Fruit fly (Drosophila melanogaster) whole organism, adult: ENCODE results near the gene CG7730.
A peak's percentile ranks its signal among the peaks of the same experiment; 100 is the strongest.

ENCODE experiments used
- CG11617 ChIP-seq: fragments of 200-800 bp; sonication (Bioruptor generic); optimal IDR thresholded peaks from 2 replicates; lab custom pipeline; 2017; ENCODE audit warnings: mild to moderate bottlenecking, missing biosample characterization, missing genetic modification reagents, missing genetic modification characterization
- CG12768 ChIP-seq: fragments of 200-800 bp; sonication (Bioruptor generic); optimal IDR thresholded peaks from 2 replicates; lab custom pipeline; 2017; ENCODE audit warnings: missing biosample characterization, missing genetic modification characterization, mild to moderate bottlenecking, moderate library complexity, missing genetic modification reagents
- CG14711 ChIP-seq: fragments of 200-800 bp; sonication (Bioruptor generic); optimal IDR thresholded peaks from 2 replicates; lab custom pipeline; 2018; ENCODE audit warnings: missing biosample characterization, mild to moderate bottlenecking, missing genetic modification characterization, moderate library complexity
- CG1620 ChIP-seq: fragments of 200-800 bp; sonication (Bioruptor generic); optimal IDR thresholded peaks from 2 replicates; lab custom pipeline; 2016; ENCODE audit warnings: missing biosample characterization, missing genetic modification characterization
- CG33017 ChIP-seq: fragments of 200-800 bp; sonication (Bioruptor generic); optimal IDR thresholded peaks from 2 replicates; lab custom pipeline; 2018; ENCODE audit warnings: missing biosample characterization, mild to moderate bottlenecking, missing genetic modification characterization, moderate library complexity
- CG5204 ChIP-seq: fragments of 200-800 bp; sonication (Bioruptor generic); optimal IDR thresholded peaks from 2 replicates; lab custom pipeline; 2016; ENCODE audit warnings: missing biosample characterization, missing genetic modification characterization
- CG7045 ChIP-seq: fragments of 200-800 bp; sonication (Bioruptor generic); optimal IDR thresholded peaks from 2 replicates; lab custom pipeline; 2017; ENCODE audit warnings: missing biosample characterization, mild to moderate bottlenecking, missing genetic modification characterization
- CG7101 ChIP-seq: fragments of 200-800 bp; sonication (Bioruptor generic); optimal IDR thresholded peaks from 2 replicates; lab custom pipeline; 2018; ENCODE audit warnings: missing biosample characterization, mild to moderate bottlenecking, missing genetic modification characterization, moderate library complexity
- Clk ChIP-seq: fragments of 200-800 bp; sonication (Bioruptor generic); optimal IDR thresholded peaks from 2 replicates; lab custom pipeline; 2017; ENCODE audit warnings: missing biosample characterization, missing genetic modification characterization
- Crg-1 ChIP-seq: fragments of 200-800 bp; sonication (Bioruptor generic); optimal IDR thresholded peaks from 2 replicates; lab custom pipeline; 2016; ENCODE audit warnings: missing biosample characterization, missing genetic modification characterization
- Hr96 ChIP-seq: fragments of 200-800 bp; sonication (Bioruptor generic); optimal IDR thresholded peaks from 2 replicates; lab custom pipeline; 2016; ENCODE audit warnings: missing biosample characterization, missing genetic modification characterization
- Mnt ChIP-seq: fragments of 200-800 bp; sonication (Bioruptor generic); optimal IDR thresholded peaks from 2 replicates; lab custom pipeline; 2016; ENCODE audit warnings: missing biosample characterization, mild to moderate bottlenecking, missing genetic modification characterization
- bab1 ChIP-seq: fragments of 200-800 bp; sonication (Bioruptor generic); optimal IDR thresholded peaks from 3 replicates; lab custom pipeline; 2019; ENCODE audit warnings: missing biosample characterization, mild to moderate bottlenecking, missing genetic modification characterization, moderate library complexity
- cic ChIP-seq: fragments of 200-800 bp; sonication (Bioruptor generic); optimal IDR thresholded peaks from 2 replicates; lab custom pipeline; 2017; ENCODE audit warnings: missing biosample characterization, mild to moderate bottlenecking, missing genetic modification characterization, moderate library complexity
- cnc ChIP-seq, 2 experiments: fragments of >200 bp; optimal IDR thresholded peaks; 2 replicates each; lab custom pipeline; 2017
- kay ChIP-seq: fragments of 200-800 bp; sonication (Bioruptor generic); peaks from one replicate; lab custom pipeline; 2016; ENCODE audit warnings: missing biosample characterization, missing genetic modification characterization, borderline replicate concordance
- ovo ChIP-seq: fragments of 200-800 bp; sonication (Bioruptor generic); optimal IDR thresholded peaks from 2 replicates; lab custom pipeline; 2016; ENCODE audit warnings: missing biosample characterization, missing genetic modification characterization
- pad ChIP-seq: fragments of 200-800 bp; sonication (Bioruptor generic); optimal IDR thresholded peaks from 3 replicates; lab custom pipeline; 2017; ENCODE audit warnings: missing biosample characterization, missing genetic modification characterization, mild to moderate bottlenecking, moderate library complexity, missing genetic modification reagents
- tj ChIP-seq: fragments of 200-800 bp; sonication (Bioruptor generic); optimal IDR thresholded peaks from 3 replicates; lab custom pipeline; 2017; ENCODE audit warnings: missing biosample characterization, mild to moderate bottlenecking, missing genetic modification characterization, moderate library complexity
- toe ChIP-seq: fragments of 200-800 bp; sonication (Bioruptor generic); optimal IDR thresholded peaks from 2 replicates; lab custom pipeline; 2016; ENCODE audit warnings: missing biosample characterization, missing genetic modification characterization

CG7730 gene

dm6 chr3L:17006250-17006693, 21.0 kb upstream of the CG7730 start:
- peak; percentile 47 for TF ChIP-seq CG12768 (GFP tag; lab: Kevin White, UChicago)
- peak; percentile 37 for TF ChIP-seq CG1620
- no peak for TF ChIP-seq CG7045
- TF ChIP-seq toe (GFP tag; lab: Kevin White, UChicago), result peak; percentile 39
- TF ChIP-seq Mnt, result peak; percentile 24
- TF ChIP-seq Clk, result peak; percentile 29
- no peak for TF ChIP-seq CG11617
- peak; percentile 15 for TF ChIP-seq ovo (GFP tag; lab: Kevin White, UChicago)
- peak; percentile 78 for TF ChIP-seq cic (GFP tag; lab: Kevin White, UChicago)

- TF ChIP-seq Crg-1 (GFP tag; lab: Kevin White, UChicago) (no peak), Hr96 (GFP tag; lab: Kevin White, UChicago) (no peak), CG11617 (peak; percentile 7), CG1620 (no peak), CG12768 (GFP tag; lab: Kevin White, UChicago) (peak; percentile 63), CG5204 (GFP tag; lab: Kevin White, UChicago) (no peak), toe (GFP tag; lab: Kevin White, UChicago) (no peak), tj (GFP tag; lab: Kevin White, UChicago) (peak; percentile 75), Mnt (peak; percentile 82), cic (GFP tag; lab: Kevin White, UChicago) (peak; percentile 92), cnc (optimal IDR thresholded peaks at IDR 0.05; lab: Kevin White, UChicago) (no peak), CG7101 (tag; lab: Kevin White, UChicago) (no peak), CG33017 (tag; lab: Kevin White, UChicago) (peak; percentile 46), ovo (GFP tag; lab: Kevin White, UChicago) (peak; percentile 54), kay (GFP tag; lab: Kevin White, UChicago) (peak; percentile 94), pad (GFP tag; lab: Kevin White, UChicago) (peak; percentile 16), CG14711 (no peak), bab1 (GFP tag; lab: Kevin White, UChicago) (peak; percentile 18), Clk (peak; percentile 54), CG7045 (peak; percentile 51)
Measured at dm6 chr3L:17007041-17007471, 20.3 kb upstream of the CG7730 start.

- no peak for TF ChIP-seq cnc (optimal IDR thresholded peaks at IDR 0.05; lab: Kevin White, UChicago)
- peak; percentile 88 for TF ChIP-seq kay (GFP tag; lab: Kevin White, UChicago)
- peak; percentile 7 for TF ChIP-seq cic (GFP tag; lab: Kevin White, UChicago)
Measured at dm6 chr3L:17007496-17007895, 19.8 kb upstream of the CG7730 start.

dm6 chr3L:17007945-17008344, 19.4 kb upstream of the CG7730 start:
- TF ChIP-seq CG33017 (tag; lab: Kevin White, UChicago), result no peak
- TF ChIP-seq CG12768 (GFP tag; lab: Kevin White, UChicago), result peak; percentile 75
- TF ChIP-seq ovo (GFP tag; lab: Kevin White, UChicago), result no peak
- TF ChIP-seq cic (GFP tag; lab: Kevin White, UChicago), result no peak
- peak in 1 of 2 experiments; percentile 19 for TF ChIP-seq cnc (optimal IDR thresholded peaks at IDR 0.05; lab: Kevin White, UChicago)

dm6 chr3L:17008911-17009364, 18.4 kb upstream of the CG7730 start:
- TF ChIP-seq CG14711 (no peak), CG12768 (GFP tag; lab: Kevin White, UChicago) (no peak), ovo (GFP tag; lab: Kevin White, UChicago) (no peak), kay (GFP tag; lab: Kevin White, UChicago) (peak; percentile 63), cic (GFP tag; lab: Kevin White, UChicago) (peak; percentile 47), cnc (optimal IDR thresholded peaks at IDR 0.05; lab: Kevin White, UChicago) (no peak), CG11617 (no peak), pad (GFP tag; lab: Kevin White, UChicago) (no peak), tj (GFP tag; lab: Kevin White, UChicago) (peak; percentile 12), toe (GFP tag; lab: Kevin White, UChicago) (peak; percentile 9), Crg-1 (GFP tag; lab: Kevin White, UChicago) (no peak), Hr96 (GFP tag; lab: Kevin White, UChicago) (no peak), Mnt (no peak), Clk (no peak), CG1620 (no peak), CG7045 (no peak), CG7101 (tag; lab: Kevin White, UChicago) (no peak), CG33017 (tag; lab: Kevin White, UChicago) (peak; percentile 2), bab1 (GFP tag; lab: Kevin White, UChicago) (no peak), CG5204 (GFP tag; lab: Kevin White, UChicago) (no peak)

- peak; percentile 2 for TF ChIP-seq Crg-1 (GFP tag; lab: Kevin White, UChicago)
- TF ChIP-seq cnc (optimal IDR thresholded peaks at IDR 0.05; lab: Kevin White, UChicago), result peak in 1 of 2 experiments; percentile 76
- TF ChIP-seq CG12768 (GFP tag; lab: Kevin White, UChicago), result peak; percentile 92
- peak; percentile 74 for TF ChIP-seq bab1 (GFP tag; lab: Kevin White, UChicago)
- no peak for TF ChIP-seq CG14711
- no peak for TF ChIP-seq kay (GFP tag; lab: Kevin White, UChicago)
- peak; percentile 82 for TF ChIP-seq ovo (GFP tag; lab: Kevin White, UChicago)
- TF ChIP-seq toe (GFP tag; lab: Kevin White, UChicago), result no peak
- peak; percentile 53 for TF ChIP-seq CG5204 (GFP tag; lab: Kevin White, UChicago)
- TF ChIP-seq Mnt, result peak; percentile 92
- TF ChIP-seq Clk, result peak; percentile 38
- TF ChIP-seq pad (GFP tag; lab: Kevin White, UChicago), result peak; percentile 91
- TF ChIP-seq CG7101 (tag; lab: Kevin White, UChicago), result peak; percentile 44
- TF ChIP-seq CG11617, result peak; percentile 28
- peak; percentile 17 for TF ChIP-seq CG1620
- TF ChIP-seq CG7045, result peak; percentile 53
- peak; percentile 92 for TF ChIP-seq tj (GFP tag; lab: Kevin White, UChicago)
- peak; percentile 99 for TF ChIP-seq cic (GFP tag; lab: Kevin White, UChicago)
- TF ChIP-seq CG33017 (tag; lab: Kevin White, UChicago), result peak; percentile 69
- peak; percentile 78 for TF ChIP-seq Hr96 (GFP tag; lab: Kevin White, UChicago)
Measured at dm6 chr3L:17009715-17010491, 17.4 kb upstream of the CG7730 start.
